Fruit fly (Drosophila melanogaster) Kc167 (cell line): ENCODE measurements around the gene emc.

Experiments used
- Sin3A ChIP-seq: fragments of >200 bp; optimal IDR thresholded peaks from 2 replicates; lab custom pipeline; 2018; ENCODE audit warnings: missing external identifiers
- insv ChIP-seq: fragments of >200 bp; optimal IDR thresholded peaks from 3 replicates; lab custom pipeline; 2018; ENCODE audit warnings: missing external identifiers
- psq ChIP-seq: fragments of >200 bp; optimal IDR thresholded peaks from 2 replicates; lab custom pipeline; 2017; ENCODE audit warnings: missing external identifiers

DNA sequence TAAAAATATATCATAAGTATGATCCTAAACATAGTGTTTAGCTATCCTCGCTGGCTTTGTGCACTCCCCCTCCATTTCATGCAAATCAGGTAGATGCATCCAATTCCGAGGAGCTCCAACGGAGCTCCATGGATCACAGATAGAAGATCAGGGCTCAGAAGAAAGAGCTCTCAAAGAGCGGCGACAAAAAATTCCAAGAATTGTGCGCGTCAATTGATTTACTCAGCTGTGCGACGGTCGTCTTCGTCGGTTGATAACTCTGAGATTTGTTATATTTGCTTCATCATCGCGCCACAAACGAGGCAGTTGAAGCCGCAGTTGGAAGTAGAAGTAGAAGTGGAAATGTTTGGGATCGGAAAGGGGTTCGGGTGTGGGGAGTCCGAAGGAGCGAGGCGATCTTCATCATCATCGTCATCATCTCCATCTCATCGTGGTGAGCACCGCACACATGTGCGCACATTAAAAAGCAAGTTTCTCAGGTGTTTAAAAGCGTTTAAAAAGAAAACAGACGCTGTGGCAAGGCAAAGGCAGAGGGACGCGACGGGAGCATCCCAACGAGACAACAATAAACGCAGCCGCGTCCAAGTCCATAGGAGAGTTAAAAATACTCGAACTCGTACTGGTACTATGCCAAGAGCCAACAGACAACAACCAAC is 15.9 kb upstream of the emc start:
- TF ChIP-seq insv, result no peak
- no peak for TF ChIP-seq Sin3A (lab: Kevin White, UChicago)
- TF ChIP-seq psq (lab: Kevin White, UChicago), result no peak
